Fruit fly (Drosophila melanogaster): ENCODE data around the gene Agpat1.

DNA sequence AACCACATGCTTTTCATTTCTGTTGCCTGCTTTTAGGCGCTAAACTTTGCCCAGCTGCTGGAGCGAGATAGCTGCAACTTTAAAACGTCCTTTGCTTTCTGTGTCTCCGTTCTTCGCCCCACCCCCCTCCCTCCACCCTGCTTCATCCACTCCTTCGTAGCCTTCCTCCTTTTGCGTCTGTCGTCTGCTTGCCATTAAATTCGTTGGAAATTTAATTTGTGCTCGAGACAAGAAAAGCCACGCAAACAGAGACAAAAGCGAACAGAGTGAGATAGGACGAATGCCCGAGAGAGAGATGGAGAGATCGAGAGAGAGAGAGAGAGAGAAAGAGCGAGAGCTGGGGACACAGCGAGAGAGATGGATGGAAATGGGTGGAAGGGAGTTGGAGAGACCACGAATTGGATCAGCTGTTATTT, 45.1 kb upstream of the Agpat1 start:
- TF ChIP-seq CG14655 (GFP tag; optimal IDR thresholded peaks at IDR 0.05): no peak
- TF ChIP-seq EcR (GFP tag; optimal IDR thresholded peaks at IDR 0.05): peak; percentile 12
- TF ChIP-seq Ets98B (GFP tag; IDR thresholded peaks at IDR 0.05): no peak
- no peak for TF ChIP-seq rn (GFP tag; IDR thresholded peaks at IDR 0.05)
- TF ChIP-seq fd96Ca (GFP tag; IDR thresholded peaks at IDR 0.05): no peak
- no peak for TF ChIP-seq CG15710 (tag; optimal IDR thresholded peaks at IDR 0.05)
- no peak for TF ChIP-seq Pif1B (GFP tag; optimal IDR thresholded peaks at IDR 0.05)
- no peak for TF ChIP-seq CG9948 (tag; optimal IDR thresholded peaks at IDR 0.05)
- no peak for TF ChIP-seq CG8159 (tag; optimal IDR thresholded peaks at IDR 0.05)
- TF ChIP-seq CG34367 (tag; optimal IDR thresholded peaks at IDR 0.05): no peak
- no peak for TF ChIP-seq Pif1A (GFP tag; optimal IDR thresholded peaks at IDR 0.05)
